Worm (Caenorhabditis elegans) whole organism, L1 larva: ENCODE data around the gene srw-66.

Source experiments
- aha-1 ChIP-seq: fragments of 150-350 bp; optimal IDR thresholded peaks from 2 replicates; lab custom pipeline; 2014; ENCODE audit warnings: missing biosample characterization, missing genetic modification characterization
- ceh-82 ChIP-seq, 3 experiments: fragments of 150-350 bp in 1 of 3; sonication (generic microtip) in 2 of 3; optimal IDR thresholded peaks; 2 replicates each; lab custom pipeline; 2014 to 2017; ENCODE audit warnings: missing biosample characterization in 3 of 3, missing genetic modification characterization in 3 of 3
- elt-3 ChIP-seq, 6 experiments: fragments of 150-350 bp in 1 of 6; sonication (generic microtip); optimal IDR thresholded peaks; 2 replicates each; lab custom pipeline; 2017 to 2018; ENCODE audit warnings: missing biosample characterization in 6 of 6, missing genetic modification characterization in 6 of 6, inconsistent platforms in 1 of 6
- fkh-10 ChIP-seq: sonication (generic microtip); optimal IDR thresholded peaks from 2 replicates; lab custom pipeline; 2017; ENCODE audit warnings: missing biosample characterization, missing genetic modification reagents, missing genetic modification characterization
- nhr-77 ChIP-seq: fragments of 150-350 bp; optimal IDR thresholded peaks from 2 replicates; lab custom pipeline; 2014; ENCODE audit warnings: missing biosample characterization, missing genetic modification characterization
- sup-37 ChIP-seq: fragments of 200-800 bp; sonication (Bioruptor generic); optimal IDR thresholded peaks from 2 replicates; lab custom pipeline; 2018; ENCODE audit warnings: mild to moderate bottlenecking, missing genetic modification characterization, missing compliant biosample characterization

- TF ChIP-seq sup-37 (GFP tag; lab: Kevin White, UChicago) (no peak), fkh-10 (no peak), nhr-77 (no peak), elt-3 (tag; optimal IDR thresholded peaks at IDR 0.05; lab: Kevin White, UChicago) (no peak), ceh-82 (tag; optimal IDR thresholded peaks at IDR 0.05; lab: Kevin White, UChicago) (no peak), aha-1 (no peak)
Measured at ce11 chrII:1276778-1277177, 5.1 kb upstream of the srw-66 start, which contains the start of gene Y57G7A.11.
